Worm (Caenorhabditis elegans): Measurements from ENCODE around the gene T01E8.8.

The T01E8.8 gene

DNA sequence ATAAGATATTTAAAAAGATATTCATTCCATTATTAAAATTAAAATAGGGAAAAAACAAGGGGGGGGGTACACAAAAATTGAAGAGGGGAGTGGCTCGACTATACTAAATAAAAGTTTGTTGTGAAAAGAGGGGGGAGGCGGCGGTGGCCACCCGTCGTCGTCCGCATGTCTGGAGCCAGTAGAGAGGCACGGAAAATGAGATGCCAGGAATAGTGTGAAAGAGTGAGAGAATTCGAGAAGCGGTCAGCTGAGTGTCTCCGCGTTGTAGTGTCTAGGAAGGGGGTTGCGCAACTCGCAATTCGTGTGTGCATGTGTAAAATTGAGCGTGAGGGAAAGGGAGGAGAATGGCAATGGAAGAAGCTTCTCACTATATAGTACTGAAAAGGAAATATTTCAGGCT, 28.8 kb upstream of the T01E8.8 start:
- TF ChIP-seq egl-27 (tag; optimal IDR thresholded peaks at IDR 0.05) (no peak), C34F6.9 (tag; optimal IDR thresholded peaks at IDR 0.05) (peak; percentile 36), nhr-129 (tag; optimal IDR thresholded peaks at IDR 0.05) (peak; percentile 18), unc-55 (GFP tag; optimal IDR thresholded peaks at IDR 0.05) (peak; percentile 68), unc-39 (tag; optimal IDR thresholded peaks at IDR 0.05) (no peak), nhr-77 (tag; optimal IDR thresholded peaks at IDR 0.05) (no peak), lsy-2 (tag; optimal IDR thresholded peaks at IDR 0.05) (peak in 1 of 2 experiments; percentile 32), F13H6.1 (tag; optimal IDR thresholded peaks at IDR 0.05) (peak; percentile 10), lin-11 (tag; optimal IDR thresholded peaks at IDR 0.05) (peak; percentile 15)

DNA sequence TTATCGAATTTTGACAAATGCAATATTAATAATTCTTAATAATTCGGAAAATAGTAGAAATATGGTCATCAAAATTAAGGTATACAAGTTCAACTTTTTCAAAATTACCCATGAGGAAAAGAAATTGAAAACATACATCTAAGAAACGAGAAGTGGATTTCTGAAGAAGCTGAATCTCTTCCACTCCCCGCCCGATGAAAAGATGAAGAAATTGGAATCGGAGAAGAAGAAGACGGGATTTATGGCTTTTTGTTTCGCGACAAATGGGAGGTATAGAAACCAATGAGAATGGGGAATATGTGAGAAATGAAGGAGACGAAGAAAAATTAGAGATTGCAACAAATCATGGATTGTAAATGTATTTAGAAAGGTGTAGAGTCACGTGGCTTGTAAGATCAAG, 28.0 kb upstream of the T01E8.8 start:
- TF ChIP-seq nhr-12 (tag; optimal IDR thresholded peaks at IDR 0.05) (no peak), mab-5 (tag; optimal IDR thresholded peaks at IDR 0.05) (peak; percentile 5)

DNA sequence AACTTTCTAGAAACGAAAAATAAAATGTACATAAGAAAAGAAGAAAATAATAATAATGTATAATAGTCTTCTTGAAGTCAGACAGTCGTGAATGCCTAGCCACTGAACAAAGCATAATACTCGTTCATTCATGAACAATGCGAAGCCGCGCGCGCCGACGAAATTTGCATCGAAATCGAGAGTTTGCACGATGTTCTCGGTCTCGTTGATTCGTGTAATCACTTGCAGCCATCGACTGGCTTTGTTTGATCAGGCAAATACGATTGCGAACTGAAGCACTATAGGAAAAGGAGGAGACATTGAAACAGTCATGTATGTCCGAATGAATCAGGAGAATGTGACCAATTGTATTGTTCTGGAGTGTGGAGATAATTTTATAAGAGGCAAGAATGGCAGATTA, 27.3 kb upstream of the T01E8.8 start:
- TF ChIP-seq aly-2 (tag; optimal IDR thresholded peaks at IDR 0.05) (no peak), nhr-11 (tag; optimal IDR thresholded peaks at IDR 0.05) (no peak), lin-11 (tag; optimal IDR thresholded peaks at IDR 0.05) (no peak), blmp-1 (tag; optimal IDR thresholded peaks at IDR 0.05; ENCODE audit: insufficient read depth) (peak; percentile 50), sem-4 (tag; optimal IDR thresholded peaks at IDR 0.05) (no peak)

DNA sequence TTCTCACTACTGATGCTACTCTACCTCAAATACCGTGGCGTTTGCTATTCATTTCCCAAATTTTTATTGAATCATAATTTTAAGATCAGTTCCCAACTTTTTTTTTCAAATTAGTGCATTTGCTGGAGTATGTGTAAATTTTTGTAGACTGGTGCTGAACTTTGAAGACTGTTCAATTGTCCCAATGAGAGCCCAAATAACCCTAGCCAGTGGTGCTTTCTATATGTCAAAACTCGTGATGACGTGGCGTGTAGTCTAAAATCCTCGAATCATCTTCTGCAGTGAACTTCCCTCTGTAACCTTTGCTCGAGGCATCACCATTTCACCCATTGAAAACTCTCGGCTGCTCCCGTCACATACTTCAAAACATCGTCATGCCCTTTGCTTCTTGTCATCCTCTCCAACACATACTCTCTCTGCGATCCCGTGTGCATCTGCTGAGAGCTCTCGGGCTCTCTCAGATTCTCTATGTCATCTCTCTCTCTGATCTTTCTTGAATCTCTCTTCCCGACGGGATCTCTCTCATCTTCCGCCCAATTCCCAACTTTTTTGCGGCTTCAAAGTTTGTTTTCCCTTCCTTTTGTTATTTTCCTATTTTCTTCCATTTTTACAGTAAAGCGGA, 26.5 kb upstream of the T01E8.8 start:
- peak in 1 of 2 experiments; percentile 11 for TF ChIP-seq lsy-2 (tag; optimal IDR thresholded peaks at IDR 0.05)
- no peak for TF ChIP-seq Y55F3AM.14 (GFP tag; optimal IDR thresholded peaks at IDR 0.05)
- TF ChIP-seq nhr-129 (tag; optimal IDR thresholded peaks at IDR 0.05): peak; percentile 74
- TF ChIP-seq F13H6.1 (tag; optimal IDR thresholded peaks at IDR 0.05): peak; percentile 54

DNA sequence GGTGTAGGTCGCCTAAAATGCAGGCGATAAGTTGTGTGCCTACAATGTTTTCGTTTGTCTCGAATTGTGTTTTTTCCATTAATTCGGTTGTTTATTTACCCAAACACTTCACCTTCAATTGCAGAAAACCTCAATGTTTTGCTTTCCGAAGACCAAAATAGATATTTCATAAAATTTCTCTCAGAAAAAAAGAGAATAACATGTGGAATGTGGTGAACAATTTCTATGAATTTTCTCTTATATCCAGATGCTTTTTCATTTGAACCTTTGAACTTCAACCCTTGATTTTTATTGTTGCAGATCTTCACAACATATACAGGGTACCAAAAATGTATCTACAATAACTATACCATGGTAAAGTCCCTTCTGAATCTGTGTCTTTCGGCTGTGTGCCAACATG, 24.6 kb upstream of the T01E8.8 start, which contains the start of gene T01E8.1:
Gene T01E8.1, plus strand, starts transcription at position 301 of the 400 bp plus-strand sequence.
- TF ChIP-seq nhr-23 (tag; optimal IDR thresholded peaks at IDR 0.05): no peak
- no peak for TF ChIP-seq nhr-11 (tag; optimal IDR thresholded peaks at IDR 0.05)
- TF ChIP-seq sma-3 (GFP tag; optimal IDR thresholded peaks at IDR 0.05): no peak
- TF ChIP-seq lin-11 (tag; optimal IDR thresholded peaks at IDR 0.05): no peak
- no peak for TF ChIP-seq nhr-237 (tag; optimal IDR thresholded peaks at IDR 0.05)
- TF ChIP-seq sem-4 (tag; optimal IDR thresholded peaks at IDR 0.05): no peak
- TF ChIP-seq nhr-6 (tag; optimal IDR thresholded peaks at IDR 0.05): no peak
- no peak for TF ChIP-seq mdl-1 (tag; optimal IDR thresholded peaks at IDR 0.05)
- TF ChIP-seq ztf-11 (tag; optimal IDR thresholded peaks at IDR 0.05): no peak
- TF ChIP-seq mab-5 (tag; optimal IDR thresholded peaks at IDR 0.05): no peak

DNA sequence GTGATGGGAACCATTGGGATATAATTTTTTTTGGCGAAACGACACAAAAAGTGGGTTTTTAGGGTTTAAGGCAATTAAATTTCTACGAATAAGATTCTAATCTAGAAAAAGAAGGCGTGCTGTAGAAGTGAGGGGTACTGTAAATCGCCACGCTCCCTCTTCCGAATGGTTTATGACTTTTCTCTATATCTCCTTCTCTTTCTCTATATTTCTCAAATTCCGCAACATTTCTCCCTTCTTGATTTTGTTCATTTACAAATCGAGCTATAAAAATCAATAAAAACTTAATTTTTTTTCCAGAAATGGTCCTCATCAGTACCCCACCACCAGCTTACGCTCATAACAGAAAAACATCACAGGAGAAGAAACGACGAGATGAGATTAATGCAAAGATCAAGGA, 12.9 kb upstream of the T01E8.8 start, which contains the start of gene ref-1:
Gene ref-1, plus strand, starts transcription at position 301 of the 400 bp plus-strand sequence.
- TF ChIP-seq mab-5 (tag; optimal IDR thresholded peaks at IDR 0.05) (no peak), lin-11 (tag; optimal IDR thresholded peaks at IDR 0.05) (no peak), peb-1 (tag; optimal IDR thresholded peaks at IDR 0.05) (no peak), unc-62 (GFP tag; optimal IDR thresholded peaks at IDR 0.05) (no peak), ztf-11 (tag; optimal IDR thresholded peaks at IDR 0.05) (no peak), nhr-11 (tag; optimal IDR thresholded peaks at IDR 0.05) (no peak), R02D3.7 (tag; optimal IDR thresholded peaks at IDR 0.05) (no peak), sem-4 (tag; optimal IDR thresholded peaks at IDR 0.05) (no peak), nhr-6 (tag; optimal IDR thresholded peaks at IDR 0.05) (no peak), sma-9 (GFP tag; optimal IDR thresholded peaks at IDR 0.05) (no peak), sma-9 (tag; optimal IDR thresholded peaks at IDR 0.05) (no peak)

DNA sequence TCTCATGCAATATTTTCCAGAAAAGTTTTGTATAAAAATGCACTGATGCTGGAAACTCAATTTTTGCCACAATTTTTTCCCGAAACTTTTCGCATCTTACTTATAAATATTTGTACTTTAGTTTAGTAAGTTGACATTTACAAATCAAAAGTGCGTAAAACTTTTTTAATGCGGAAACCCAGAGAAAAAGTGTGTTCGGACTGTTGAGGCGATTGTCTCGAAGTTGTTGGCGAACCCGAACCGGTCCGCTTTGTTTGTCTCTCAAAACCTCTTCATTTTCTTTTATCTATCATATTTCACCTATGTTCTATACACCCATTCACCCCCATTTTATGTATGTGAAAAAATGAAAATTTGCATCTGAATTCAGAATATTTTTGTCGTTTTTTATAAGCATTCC, 10.4 kb upstream of the T01E8.8 start:
- TF ChIP-seq mab-5 (tag; optimal IDR thresholded peaks at IDR 0.05) (no peak), sma-9 (GFP tag; optimal IDR thresholded peaks at IDR 0.05) (peak; percentile 29), sma-9 (tag; optimal IDR thresholded peaks at IDR 0.05) (no peak), nhr-77 (tag; optimal IDR thresholded peaks at IDR 0.05) (no peak), nhr-25 (tag; optimal IDR thresholded peaks at IDR 0.05) (peak; percentile 48), blmp-1 (tag; optimal IDR thresholded peaks at IDR 0.05; ENCODE audit: insufficient read depth) (peak; percentile 21), F13H6.1 (tag; optimal IDR thresholded peaks at IDR 0.05) (peak; percentile 26), mdl-1 (tag; optimal IDR thresholded peaks at IDR 0.05) (no peak)

Data from whole organism, L2 larva.